Fruit fly (Drosophila melanogaster): Measurements from ENCODE around the gene kay.
A peak's percentile ranks its signal among the peaks of the same experiment; 100 is the strongest.

DNA sequence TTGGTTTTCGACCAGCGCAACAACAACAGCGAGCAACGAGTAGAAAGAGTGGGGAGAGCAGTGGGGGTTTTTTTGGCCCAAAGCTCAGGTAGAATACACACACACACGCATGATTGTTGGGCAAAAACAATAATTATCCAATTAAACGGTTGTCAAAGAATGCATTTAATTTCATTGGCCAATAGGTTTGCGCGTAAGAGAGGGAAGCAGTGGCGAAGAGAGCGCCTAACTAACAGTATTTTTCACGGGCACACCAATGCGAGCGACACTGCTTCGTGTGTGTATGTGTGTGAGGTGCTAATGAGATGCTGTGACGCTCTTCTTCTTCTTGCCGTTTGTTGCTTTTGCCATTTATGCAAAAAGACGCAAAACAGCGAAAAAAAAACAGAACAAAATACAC, 39.5 kb upstream of the kay start:
- TF ChIP-seq CG8478 (optimal IDR thresholded peaks at IDR 0.05) (no peak), Dll (optimal IDR thresholded peaks at IDR 0.05) (peak; percentile 52), pan (optimal IDR thresholded peaks at IDR 0.05) (no peak), psq (optimal IDR thresholded peaks at IDR 0.05) (no peak)

All from whole organism.